In genomic region chrX:1009512-1009911, ce11 we compare ENCODE assay signal across 4 worm cellular contexts.
TF ChIP-seq lines count a peak whose summit lies in the region.

No protein-coding gene starts in this region.

TF ChIP-seq in whole organism, L1 larva, 84 proteins besides CTCF, POLR2A, EP300 and RAD21:
- TF ChIP-seq elt-2 (tag; optimal IDR thresholded peaks at IDR 0.05; lab: Kevin White, UChicago) (peak; percentile 17), lin-14 (GFP tag; optimal IDR thresholded peaks at IDR 0.05; lab: Kevin White, UChicago) (no peak), swsn-7 (tag; optimal IDR thresholded peaks at IDR 0.05; lab: Kevin White, UChicago) (no peak)

TF ChIP-seq in whole organism, L3 larva, 47 proteins besides CTCF, POLR2A, EP300 and RAD21:
- no peak for TF ChIP-seq unc-62 (GFP tag; optimal IDR thresholded peaks at IDR 0.05; lab: Kevin White, UChicago)
- TF ChIP-seq nfya-1 (tag; optimal IDR thresholded peaks at IDR 0.05; lab: Kevin White, UChicago; ENCODE audit: insufficient read depth) = no peak
- no peak for TF ChIP-seq ceh-28 (tag; optimal IDR thresholded peaks at IDR 0.05; lab: Kevin White, UChicago)
- peak; percentile 59 for TF ChIP-seq elt-2 (tag; optimal IDR thresholded peaks at IDR 0.05; lab: Kevin White, UChicago)

TF ChIP-seq in whole organism, L4 larva, 104 proteins besides CTCF, POLR2A, EP300 and RAD21:
- TF ChIP-seq unc-62 (GFP tag; optimal IDR thresholded peaks at IDR 0.05 in 1 of 2; lab: Kevin White, UChicago) = peak in 1 of 2 experiments; percentile 72
- no peak for TF ChIP-seq unc-62 (tag; optimal IDR thresholded peaks at IDR 0.05; lab: Kevin White, UChicago)
- peak; percentile 59 for TF ChIP-seq hlh-30 (tag; optimal IDR thresholded peaks at IDR 0.05; lab: Kevin White, UChicago; ENCODE audit: insufficient read depth)
- no peak for TF ChIP-seq R02D3.7 (tag; optimal IDR thresholded peaks at IDR 0.05; lab: Kevin White, UChicago)
- TF ChIP-seq dmd-6 (GFP tag; IDR thresholded peaks at IDR 0.05; lab: Robert Waterston, UW) = peak; percentile 65
- no peak for TF ChIP-seq Y5F2A.4 (GFP tag; optimal IDR thresholded peaks at IDR 0.05; lab: Kevin White, UChicago)
- TF ChIP-seq arid-1 (GFP tag; conservative IDR thresholded peaks at IDR 0.05; lab: Robert Waterston, UW) = no peak
- TF ChIP-seq unc-130 (GFP tag; optimal IDR thresholded peaks at IDR 0.05; lab: Kevin White, UChicago) = no peak
- TF ChIP-seq nhr-48 (tag; optimal IDR thresholded peaks at IDR 0.05; lab: Kevin White, UChicago) = peak; percentile 3
- TF ChIP-seq ztf-7 (tag; optimal IDR thresholded peaks at IDR 0.05; lab: Kevin White, UChicago) = no peak
- peak; percentile 45 for TF ChIP-seq hlh-11 (tag; optimal IDR thresholded peaks at IDR 0.05; lab: Kevin White, UChicago)
- no peak for TF ChIP-seq dpl-1 (GFP tag; optimal IDR thresholded peaks at IDR 0.05; lab: Kevin White, UChicago)

TF ChIP-seq in whole organism, young adult, 124 proteins besides CTCF, POLR2A, EP300 and RAD21:
- TF ChIP-seq ztf-6 (GFP tag; IDR thresholded peaks at IDR 0.05; lab: Robert Waterston, UW) (no peak), nhr-80 (tag; optimal IDR thresholded peaks at IDR 0.05; lab: Kevin White, UChicago) (peak; percentile 48), ceh-58 (GFP tag; IDR thresholded peaks at IDR 0.05; lab: Robert Waterston, UW) (0 out of 2 replicates have a peak, but pooled peaks have one; percentile 22)
TF ChIP-seq in whole organism, young adult: peak in this region for 2.
